Fruit fly (Drosophila melanogaster): ENCODE measurements around the gene CG7546.
"Not testable (repeated sequence)": the region's sequence is repeated elsewhere in the genome, so short reads cannot be mapped to it uniquely, and the experiment has no call there.

CG7546 gene

dm6 chr3L:7510414-7511384, at the start of gene CG7546:
CG7546 (plus strand) TSS chr3L:7510986.
- TF ChIP-seq h (optimal IDR thresholded peaks at IDR 0.05) (no peak), Myc (optimal IDR thresholded peaks at IDR 0.05) (no peak), insv (optimal IDR thresholded peaks at IDR 0.05) (no peak), ttk (optimal IDR thresholded peaks at IDR 0.05) (no peak), psq (optimal IDR thresholded peaks at IDR 0.05) (no peak), Sin3A (optimal IDR thresholded peaks at IDR 0.05) (no peak)

- TF ChIP-seq Sin3A (optimal IDR thresholded peaks at IDR 0.05): no peak
- no peak for TF ChIP-seq h (optimal IDR thresholded peaks at IDR 0.05)
- TF ChIP-seq insv (optimal IDR thresholded peaks at IDR 0.05): no peak
- no peak for TF ChIP-seq ttk (optimal IDR thresholded peaks at IDR 0.05)
- no peak for TF ChIP-seq Myc (optimal IDR thresholded peaks at IDR 0.05)
- TF ChIP-seq psq (optimal IDR thresholded peaks at IDR 0.05): no peak
These were observed 45.6 kb upstream of the CG7546 start, which contains the start of the genes CG42660, CG42661 and Tsp66A for dm6 chr3L:7465209-7465608. CG42660 (plus strand) TSS chr3L:7465509. CG42661 (plus strand) TSS chr3L:7465509. Tsp66A (plus strand) TSS chr3L:7465509.

dm6 chr3L:7470202-7470601, 40.6 kb upstream of the CG7546 start, which contains the start of gene CG8543:
CG8543 (minus strand) TSS chr3L:7470302.
- TF ChIP-seq Myc (optimal IDR thresholded peaks at IDR 0.05): no peak

dm6 chr3L:7471259-7471658, 39.5 kb upstream of the CG7546 start, which contains the start of gene CG8541:
CG8541 (plus strand) TSS chr3L:7471559.
- TF ChIP-seq psq (optimal IDR thresholded peaks at IDR 0.05) (no peak), Myc (optimal IDR thresholded peaks at IDR 0.05) (no peak), h (optimal IDR thresholded peaks at IDR 0.05) (no peak), insv (optimal IDR thresholded peaks at IDR 0.05) (no peak), ttk (optimal IDR thresholded peaks at IDR 0.05) (no peak), Sin3A (optimal IDR thresholded peaks at IDR 0.05) (no peak)

dm6 chr3L:7475270-7475669, 35.5 kb upstream of the CG7546 start, which contains the start of gene CG43292:
CG43292 (plus strand) TSS chr3L:7475570.
- no peak for TF ChIP-seq psq (optimal IDR thresholded peaks at IDR 0.05)
- no peak for TF ChIP-seq ttk (optimal IDR thresholded peaks at IDR 0.05)
- TF ChIP-seq Sin3A (optimal IDR thresholded peaks at IDR 0.05): no peak

dm6 chr3L:7485667-7486066, 25.1 kb upstream of the CG7546 start, which contains the start of gene mthl6:
mthl6 (plus strand) TSS chr3L:7485967.
- no peak for TF ChIP-seq psq (optimal IDR thresholded peaks at IDR 0.05)
- no peak for TF ChIP-seq Sin3A (optimal IDR thresholded peaks at IDR 0.05)
- TF ChIP-seq insv (optimal IDR thresholded peaks at IDR 0.05): no peak

dm6 chr3L:7491564-7491963, 19.2 kb upstream of the CG7546 start, which contains the start of gene Cyp316a1:
Cyp316a1 (plus strand) TSS chr3L:7491864.
- TF ChIP-seq Myc (optimal IDR thresholded peaks at IDR 0.05) (no peak), h (optimal IDR thresholded peaks at IDR 0.05) (no peak), psq (optimal IDR thresholded peaks at IDR 0.05) (no peak), ttk (optimal IDR thresholded peaks at IDR 0.05) (no peak), Sin3A (optimal IDR thresholded peaks at IDR 0.05) (no peak), insv (optimal IDR thresholded peaks at IDR 0.05) (no peak)

dm6 chr3L:7496097-7496496, 14.7 kb upstream of the CG7546 start, which contains the start of gene Cyp4d8:
Cyp4d8 (minus strand) TSS chr3L:7496197.
- TF ChIP-seq Myc (optimal IDR thresholded peaks at IDR 0.05) (no peak), insv (optimal IDR thresholded peaks at IDR 0.05) (no peak), ttk (optimal IDR thresholded peaks at IDR 0.05) (no peak), h (optimal IDR thresholded peaks at IDR 0.05) (no peak), Sin3A (optimal IDR thresholded peaks at IDR 0.05) (no peak), psq (optimal IDR thresholded peaks at IDR 0.05) (no peak)

dm6 chr3L:7498731-7499130, 12.1 kb upstream of the CG7546 start, which contains the start of gene CG8539:
CG8539 (minus strand) TSS chr3L:7498831.
- TF ChIP-seq psq, Myc, h (optimal IDR thresholded peaks at IDR 0.05): not testable (repeated sequence)

dm6 chr3L:7506117-7506516, 4.7 kb upstream of the CG7546 start, which contains the start of gene CG7548:
CG7548 (minus strand) TSS chr3L:7506217.
- TF ChIP-seq psq (optimal IDR thresholded peaks at IDR 0.05) (no peak), Myc (optimal IDR thresholded peaks at IDR 0.05) (no peak), h (optimal IDR thresholded peaks at IDR 0.05) (no peak), ttk (optimal IDR thresholded peaks at IDR 0.05) (no peak), Sin3A (optimal IDR thresholded peaks at IDR 0.05) (no peak), insv (optimal IDR thresholded peaks at IDR 0.05) (no peak)

- TF ChIP-seq ttk (optimal IDR thresholded peaks at IDR 0.05) (no peak), psq (optimal IDR thresholded peaks at IDR 0.05) (no peak), h (optimal IDR thresholded peaks at IDR 0.05) (no peak)
These were observed 7.7 kb downstream of the CG7546 start, which contains the start of gene ltl for dm6 chr3L:7518351-7519102. ltl (plus strand) TSS chr3L:7518997.

dm6 chr3L:7519219-7519618, 8.4 kb downstream of the CG7546 start:
- no peak for TF ChIP-seq Myc (optimal IDR thresholded peaks at IDR 0.05)
- no peak for TF ChIP-seq h (optimal IDR thresholded peaks at IDR 0.05)
- TF ChIP-seq insv (optimal IDR thresholded peaks at IDR 0.05): no peak
- TF ChIP-seq Sin3A (optimal IDR thresholded peaks at IDR 0.05): no peak
- no peak for TF ChIP-seq psq (optimal IDR thresholded peaks at IDR 0.05)
- no peak for TF ChIP-seq ttk (optimal IDR thresholded peaks at IDR 0.05)
